Worm (Caenorhabditis elegans) whole organism, L4/young adult: ENCODE results near the gene K08B12.3.

Experiments
- dao-5 ChIP-seq: sonication (generic microtip); optimal IDR thresholded peaks from 2 replicates; lab custom pipeline; 2016; ENCODE audit warnings: missing genotype, missing genetic modification characterization, moderate library complexity, missing compliant biosample characterization
- him-1 ChIP-seq: sonication (generic microtip); optimal IDR thresholded peaks from 2 replicates; lab custom pipeline; 2016; ENCODE audit warnings: missing genotype, missing genetic modification reagents, missing genetic modification characterization, missing compliant biosample characterization

- TF ChIP-seq him-1 (tag; lab: Kevin White, UChicago) (no peak), dao-5 (no peak)
Observed at ce11 chrV:6208585-6208984, 26.4 kb upstream of the K08B12.3 start, which contains the start of gene rme-1.
